Fruit fly (Drosophila melanogaster): ENCODE data around the gene mei-217.

dm6 chrX:17148951-17149449 is 6.2 kb upstream of the mei-217 start, which contains the start of gene Chchd2:
- TF ChIP-seq CTCF (optimal IDR thresholded peaks at IDR 0.05) = no peak
- TF ChIP-seq CG8478 (optimal IDR thresholded peaks at IDR 0.05) = no peak

Data from S2 (cell line).